Worm (Caenorhabditis elegans) whole organism, L1 larva: ENCODE measurements around the gene F46E10.18.

Experiments used
- ceh-82 ChIP-seq, 3 experiments: fragments of 150-350 bp in 1 of 3; sonication (generic microtip) in 2 of 3; optimal IDR thresholded peaks; 2 replicates each; lab custom pipeline; 2014 to 2017; ENCODE audit warnings: missing biosample characterization in 3 of 3, missing genetic modification characterization in 3 of 3
- dpl-1 ChIP-seq, 3 experiments: fragments of 150-350 bp in 2 of 3; sonication (generic microtip) in 1 of 3; optimal IDR thresholded peaks; 2 replicates each; lab custom pipeline; 2014 to 2017; ENCODE audit warnings: missing biosample characterization in 3 of 3, missing genetic modification characterization in 3 of 3, missing genetic modification reagents in 3 of 3
- efl-1 ChIP-seq, 4 experiments: fragments of 150-350 bp; optimal IDR thresholded peaks in 3 of 4; peaks in 1 of 4; 1 replicate in 1 of 4; 2 replicates in 3 of 4; lab custom pipeline; 2014; ENCODE audit warnings: missing biosample characterization in 2 of 4, missing genetic modification characterization in 2 of 4, missing genetic modification reagents in 2 of 4
- fkh-4 ChIP-seq: sonication (generic microtip); optimal IDR thresholded peaks from 2 replicates; lab custom pipeline; 2016; ENCODE audit warnings: missing compliant biosample characterization, missing genetic modification characterization, borderline replicate concordance
- irx-1 ChIP-seq: sonication (generic microtip); optimal IDR thresholded peaks from 2 replicates; lab custom pipeline; 2016; ENCODE audit warnings: missing genetic modification characterization, missing compliant biosample characterization
- jun-1 ChIP-seq: fragments of 150-350 bp; optimal IDR thresholded peaks from 2 replicates; lab custom pipeline; 2014; ENCODE audit warnings: missing biosample characterization, missing genetic modification reagents, missing genetic modification characterization
- lin-15B ChIP-seq: fragments of 150-350 bp; sonication (generic microtip); optimal IDR thresholded peaks from 3 replicates; lab custom pipeline; 2014; ENCODE audit warnings: missing biosample characterization, missing genetic modification characterization
- nhr-12 ChIP-seq: sonication (generic microtip); optimal IDR thresholded peaks from 2 replicates; lab custom pipeline; 2017; ENCODE audit warnings: missing biosample characterization, missing genetic modification characterization
- nhr-71 ChIP-seq: sonication (generic microtip); optimal IDR thresholded peaks from 2 replicates; lab custom pipeline; 2016; ENCODE audit warnings: mild to moderate bottlenecking, missing genetic modification characterization, moderate library complexity, missing compliant biosample characterization

- no peak for TF ChIP-seq ceh-82 (tag; optimal IDR thresholded peaks at IDR 0.05; lab: Kevin White, UChicago)
- no peak for TF ChIP-seq jun-1 (tag; lab: Kevin White, UChicago)
- TF ChIP-seq efl-1 (optimal IDR thresholded peaks at IDR 0.05; lab: Kevin White, UChicago): no peak
- TF ChIP-seq efl-1 (GFP tag; optimal IDR thresholded peaks at IDR 0.05 in 1 of 2; lab: Kevin White, UChicago): no peak
- no peak for TF ChIP-seq lin-15B (tag; lab: Kevin White, UChicago)
- no peak for TF ChIP-seq dpl-1 (GFP tag; optimal IDR thresholded peaks at IDR 0.05; lab: Kevin White, UChicago)
- no peak for TF ChIP-seq fkh-4 (tag; lab: Kevin White, UChicago)
- no peak for TF ChIP-seq nhr-71 (tag; lab: Kevin White, UChicago)
- no peak for TF ChIP-seq nhr-12 (tag; lab: Kevin White, UChicago)
- TF ChIP-seq irx-1 (tag; lab: Kevin White, UChicago): no peak
Observed at ce11 chrV:6471208-6471607, 49.6 kb upstream of the F46E10.18 start.
